Worm (Caenorhabditis elegans) whole organism, late embryonic: Measurements from ENCODE around the gene F53F8.6.
A peak's percentile ranks its signal among the peaks of the same experiment; 100 is the strongest.

Experiments used
- K09A11.1 ChIP-seq: sonication (generic microtip); optimal IDR thresholded peaks from 2 replicates; lab custom pipeline; 2017; ENCODE audit warnings: antibody characterized with exemption, mild to moderate bottlenecking, missing genetic modification characterization, missing compliant biosample characterization; ENCODE audit not compliant: insufficient read depth
- Y22D7AL.16 ChIP-seq: sonication (generic microtip); optimal IDR thresholded peaks from 2 replicates; lab custom pipeline; 2016; ENCODE audit warnings: missing genetic modification characterization, missing compliant biosample characterization
- ama-1 ChIP-seq: fragments of 150-350 bp; optimal IDR thresholded peaks from 2 replicates; lab custom pipeline; 2014
- ceh-30 ChIP-seq: fragments of 150-350 bp; optimal IDR thresholded peaks from 2 replicates; lab custom pipeline; 2014; ENCODE audit warnings: missing biosample characterization, missing genetic modification characterization
- ceh-31 ChIP-seq: sonication (generic microtip); optimal IDR thresholded peaks from 2 replicates; lab custom pipeline; 2016; ENCODE audit warnings: missing genetic modification characterization, missing compliant biosample characterization
- ceh-48 ChIP-seq: sonication (generic microtip); optimal IDR thresholded peaks from 2 replicates; lab custom pipeline; 2016; ENCODE audit warnings: missing genetic modification characterization, inconsistent platforms, missing compliant biosample characterization
- ceh-6 ChIP-seq: fragments of 200-800 bp; sonication (Bioruptor generic); optimal IDR thresholded peaks from 2 replicates; lab custom pipeline; 2018; ENCODE audit warnings: mild to moderate bottlenecking, missing genetic modification characterization, missing compliant biosample characterization
- che-1 ChIP-seq: sonication (generic microtip); optimal IDR thresholded peaks from 2 replicates; lab custom pipeline; 2016; ENCODE audit warnings: mild to moderate bottlenecking, missing genetic modification characterization, missing compliant biosample characterization
- dmd-4 ChIP-seq: sonication (generic microtip); optimal IDR thresholded peaks from 2 replicates; lab custom pipeline; 2016; ENCODE audit warnings: borderline replicate concordance, missing genetic modification characterization, missing compliant biosample characterization
- eyg-1 ChIP-seq: sonication (generic microtip); optimal IDR thresholded peaks from 2 replicates; lab custom pipeline; 2016; ENCODE audit warnings: missing genotype, missing genetic modification characterization, missing compliant biosample characterization
- fax-1 ChIP-seq: sonication (generic microtip); optimal IDR thresholded peaks from 2 replicates; lab custom pipeline; 2016; ENCODE audit warnings: missing genotype, missing genetic modification characterization, missing compliant biosample characterization
- fkh-10 ChIP-seq: fragments of 150-350 bp; optimal IDR thresholded peaks from 2 replicates; lab custom pipeline; 2014; ENCODE audit warnings: missing biosample characterization, missing genetic modification reagents, missing genetic modification characterization
- hlh-13 ChIP-seq: fragments of 200-800 bp; sonication (Bioruptor generic); optimal IDR thresholded peaks from 2 replicates; lab custom pipeline; 2018; ENCODE audit warnings: mild to moderate bottlenecking, missing genetic modification characterization, missing compliant biosample characterization
- hlh-15 ChIP-seq: sonication (generic microtip); optimal IDR thresholded peaks from 2 replicates; lab custom pipeline; 2016; ENCODE audit warnings: missing genetic modification characterization, missing compliant biosample characterization
- hlh-30 ChIP-seq: sonication (generic microtip); optimal IDR thresholded peaks from 2 replicates; lab custom pipeline; 2017; ENCODE audit warnings: antibody characterized with exemption, missing genetic modification characterization, missing compliant biosample characterization; ENCODE audit not compliant: insufficient read depth
- hlh-8 ChIP-seq: sonication (generic microtip); optimal IDR thresholded peaks from 2 replicates; lab custom pipeline; 2016; ENCODE audit warnings: missing genotype, missing genetic modification characterization, missing compliant biosample characterization
- madf-2 ChIP-seq: sonication (generic microtip); optimal IDR thresholded peaks from 2 replicates; lab custom pipeline; 2017; ENCODE audit warnings: missing genetic modification characterization, missing compliant biosample characterization
- nfya-1 ChIP-seq: sonication (generic microtip); optimal IDR thresholded peaks from 2 replicates; lab custom pipeline; 2017; ENCODE audit warnings: missing genetic modification characterization, mild to moderate bottlenecking, missing compliant biosample characterization, antibody characterized with exemption, moderate library complexity
- npax-4 ChIP-seq: sonication (generic microtip); optimal IDR thresholded peaks from 2 replicates; lab custom pipeline; 2016; ENCODE audit warnings: missing genetic modification characterization, missing compliant biosample characterization
- odd-2 ChIP-seq: sonication (generic microtip); optimal IDR thresholded peaks from 2 replicates; lab custom pipeline; 2017; ENCODE audit warnings: antibody characterized with exemption, mild to moderate bottlenecking, missing genetic modification characterization, missing compliant biosample characterization
- pha-4 ChIP-seq: fragments of 150-350 bp; optimal IDR thresholded peaks from 2 replicates; lab custom pipeline; 2018; ENCODE audit warnings: missing biosample characterization, missing genetic modification reagents, missing genetic modification characterization
- pros-1 ChIP-seq: fragments of 150-350 bp; optimal IDR thresholded peaks from 2 replicates; lab custom pipeline; 2014; ENCODE audit warnings: missing biosample characterization, missing genetic modification reagents, missing genetic modification characterization
- ref-2 ChIP-seq: sonication (generic microtip); optimal IDR thresholded peaks from 2 replicates; lab custom pipeline; 2016; ENCODE audit warnings: missing genetic modification characterization, missing compliant biosample characterization
- sox-2 ChIP-seq: fragments of 200-800 bp; sonication (Bioruptor generic); IDR thresholded peaks from 2 replicates; pipeline ENCODE4 v1.3.6; 2022; ENCODE audit warnings: missing genetic modification reagents, missing genetic modification characterization, missing compliant biosample characterization
- sox-4 ChIP-seq: sonication (generic microtip); optimal IDR thresholded peaks from 2 replicates; lab custom pipeline; 2017; ENCODE audit warnings: mild to moderate bottlenecking, missing genetic modification characterization, inconsistent platforms, missing compliant biosample characterization
- unc-42 ChIP-seq: sonication (generic microtip); optimal IDR thresholded peaks from 2 replicates; lab custom pipeline; 2016; ENCODE audit warnings: missing genotype, missing genetic modification characterization, missing compliant biosample characterization
- unc-55 ChIP-seq: sonication (generic microtip); optimal IDR thresholded peaks from 2 replicates; lab custom pipeline; 2017; ENCODE audit warnings: missing biosample characterization, missing genetic modification reagents, missing genetic modification characterization
- unc-86 ChIP-seq: sonication (generic microtip); optimal IDR thresholded peaks from 2 replicates; lab custom pipeline; 2016; ENCODE audit warnings: missing genetic modification characterization, missing compliant biosample characterization
- ztf-16 ChIP-seq: sonication (generic microtip); optimal IDR thresholded peaks from 2 replicates; lab custom pipeline; 2017; ENCODE audit warnings: missing genetic modification characterization, missing compliant biosample characterization

F53F8.6 gene

ce11 chrV:20703998-20704572 is at the start of gene F53F8.6, which contains the start of gene F53F8.5:
Gene F53F8.6 (plus strand): TSS chrV:20704227.
Gene F53F8.5 (minus strand): TSS chrV:20704049.
- TF ChIP-seq ceh-31 (tag; lab: Kevin White, UChicago) (peak; percentile 0), unc-42 (tag; lab: Kevin White, UChicago) (peak; percentile 85), ceh-30 (no peak), nfya-1 (peak; percentile 15)

- no peak for TF ChIP-seq K09A11.1
- TF ChIP-seq sox-4 (tag; lab: Kevin White, UChicago): no peak
- no peak for TF ChIP-seq fkh-10
- no peak for TF ChIP-seq dmd-4 (tag; lab: Kevin White, UChicago)
- TF ChIP-seq ztf-16 (tag; lab: Kevin White, UChicago): no peak
- no peak for TF ChIP-seq nfya-1
- no peak for TF ChIP-seq ceh-31 (tag; lab: Kevin White, UChicago)
Measured at ce11 chrV:20654350-20654749, 49.7 kb upstream of the F53F8.6 start, which contains the start of gene mnr-1. Gene mnr-1 (plus strand): TSS chrV:20654650.

- TF ChIP-seq unc-42 (tag; lab: Kevin White, UChicago): peak; percentile 89
- no peak for TF ChIP-seq hlh-8 (tag; lab: Kevin White, UChicago)
Measured at ce11 chrV:20655174-20655573, 48.9 kb upstream of the F53F8.6 start.

- TF ChIP-seq unc-55 (GFP tag; lab: Kevin White, UChicago) (peak; percentile 57), ztf-16 (tag; lab: Kevin White, UChicago) (no peak)
Measured at ce11 chrV:20656626-20657025, 47.4 kb upstream of the F53F8.6 start.

ce11 chrV:20660025-20660424 is 44.0 kb upstream of the F53F8.6 start, which contains the start of gene W01F3.2:
Gene W01F3.2 (plus strand): TSS chrV:20660325.
- TF ChIP-seq fax-1 (tag; lab: Kevin White, UChicago): no peak
- TF ChIP-seq pha-4: no peak

ce11 chrV:20662474-20662873 is 41.6 kb upstream of the F53F8.6 start:
- TF ChIP-seq ref-2 (tag; lab: Kevin White, UChicago): no peak
- no peak for TF ChIP-seq unc-86 (tag; lab: Kevin White, UChicago)
- no peak for TF ChIP-seq hlh-15 (tag; lab: Kevin White, UChicago)
- no peak for TF ChIP-seq ceh-48
- TF ChIP-seq pha-4: no peak
- TF ChIP-seq hlh-8 (tag; lab: Kevin White, UChicago): no peak
- no peak for TF ChIP-seq fkh-10
- no peak for TF ChIP-seq odd-2 (tag; lab: Kevin White, UChicago)
- no peak for TF ChIP-seq npax-4 (tag; lab: Kevin White, UChicago)
- TF ChIP-seq che-1: no peak

- TF ChIP-seq eyg-1 (tag; lab: Kevin White, UChicago) (no peak), pros-1 (no peak), Y22D7AL.16 (tag; lab: Kevin White, UChicago) (no peak), madf-2 (tag; lab: Kevin White, UChicago) (no peak), hlh-13 (GFP tag; lab: Kevin White, UChicago) (no peak), ceh-30 (no peak), ceh-6 (GFP tag; lab: Kevin White, UChicago) (no peak), hlh-30 (no peak), odd-2 (tag; lab: Kevin White, UChicago) (no peak), ztf-16 (tag; lab: Kevin White, UChicago) (no peak), ama-1 (lab: Kevin White, UChicago) (no peak), sox-2 (no peak)
Measured at ce11 chrV:20663736-20664135, 40.3 kb upstream of the F53F8.6 start.
